Worm (Caenorhabditis elegans) whole organism, L4/young adult: ENCODE measurements around the gene F34D10.8.

Source experiments
- W03F9.2 ChIP-seq: fragments of 150-350 bp; optimal IDR thresholded peaks from 2 replicates; lab custom pipeline; 2014; ENCODE audit warnings: missing biosample characterization, missing genetic modification characterization
- dao-5 ChIP-seq: sonication (generic microtip); optimal IDR thresholded peaks from 2 replicates; lab custom pipeline; 2016; ENCODE audit warnings: missing genotype, missing genetic modification characterization, moderate library complexity, missing compliant biosample characterization
- him-1 ChIP-seq: sonication (generic microtip); optimal IDR thresholded peaks from 2 replicates; lab custom pipeline; 2016; ENCODE audit warnings: missing genotype, missing genetic modification reagents, missing genetic modification characterization, missing compliant biosample characterization

DNA sequence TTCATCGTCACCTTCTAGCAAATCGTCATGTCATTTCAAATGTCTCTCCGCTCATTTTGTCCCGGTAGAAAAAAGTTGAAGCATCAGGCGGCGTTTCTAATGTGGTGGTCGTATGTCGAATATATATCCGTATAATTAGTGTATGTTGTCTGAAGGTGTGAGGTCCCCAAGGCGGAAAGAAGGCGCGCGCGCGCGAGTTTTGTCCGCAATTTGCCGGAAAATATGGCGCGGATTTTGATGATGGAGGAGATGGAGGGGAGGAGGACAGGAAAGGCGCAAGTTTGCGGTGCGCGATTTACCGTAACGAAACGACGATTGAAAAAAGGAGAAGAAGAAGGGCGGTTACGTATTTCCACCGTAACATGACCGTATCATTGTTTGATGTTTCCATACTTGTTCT lies 11.5 kb downstream of the F34D10.8 start:
- TF ChIP-seq W03F9.2 (tag; lab: Kevin White, UChicago) (no peak), dao-5 (tag; lab: Kevin White, UChicago) (no peak), him-1 (tag; lab: Kevin White, UChicago) (no peak)
